5 fruit fly cellular contexts compared by ENCODE assay signal in genomic region chrX:12988025-12988801, dm6.
TF ChIP-seq lines count a peak whose summit lies in the region.

Gene rsh, plus strand, starts transcription at chrX:12988615.

- no peak for TF ChIP-seq CTCF in whole organism, embryonic (GFP tag; optimal IDR thresholded peaks at IDR 0.05; lab: Kevin White, UChicago)

TF ChIP-seq in whole organism, adult, 20 proteins besides CTCF, POLR2A, EP300 and RAD21:
- TF ChIP-seq pad (GFP tag; optimal IDR thresholded peaks at IDR 0.05; lab: Kevin White, UChicago), result peak; percentile 83
- no peak for TF ChIP-seq CG7045 (GFP tag; optimal IDR thresholded peaks at IDR 0.05; lab: Kevin White, UChicago)

TF ChIP-seq in whole organism, embryonic, 481 proteins besides CTCF, POLR2A, EP300 and RAD21:
- no peak for TF ChIP-seq Atf6 (GFP tag; IDR thresholded peaks at IDR 0.05; lab: Robert Waterston, UW)
- no peak for TF ChIP-seq maf-S (GFP tag; optimal IDR thresholded peaks at IDR 0.05; lab: Kevin White, UChicago)
- TF ChIP-seq CG18262 (tag; optimal IDR thresholded peaks at IDR 0.05; lab: Kevin White, UChicago), result no peak
- no peak for TF ChIP-seq Sox100B (GFP tag; optimal IDR thresholded peaks at IDR 0.05; lab: Kevin White, UChicago)
- TF ChIP-seq Nf-YC (tag; optimal IDR thresholded peaks at IDR 0.05; lab: Kevin White, UChicago), result peak; percentile 58
- no peak for TF ChIP-seq Mad (GFP tag; optimal IDR thresholded peaks at IDR 0.05; lab: Kevin White, UChicago)
- peak; percentile 84 for TF ChIP-seq Adf1 (GFP tag; IDR thresholded peaks at IDR 0.05; lab: Robert Waterston, UW)
- peak; percentile 9 for TF ChIP-seq CG18599 (GFP tag; optimal IDR thresholded peaks at IDR 0.05; lab: Kevin White, UChicago)
- TF ChIP-seq scrt (GFP tag; optimal IDR thresholded peaks at IDR 0.05; lab: Kevin White, UChicago), result peak; percentile 98
- TF ChIP-seq pnt (GFP tag; optimal IDR thresholded peaks at IDR 0.05; lab: Kevin White, UChicago), result no peak
- TF ChIP-seq CG1832 (GFP tag; optimal IDR thresholded peaks at IDR 0.05; lab: Kevin White, UChicago), result no peak
- no peak for TF ChIP-seq pho (GFP tag; optimal IDR thresholded peaks at IDR 0.05; lab: Kevin White, UChicago)
- TF ChIP-seq Deaf1 (tag; optimal IDR thresholded peaks at IDR 0.05; lab: Kevin White, UChicago), result peak; percentile 91
- peak; percentile 30 for TF ChIP-seq CG11504 (tag; optimal IDR thresholded peaks at IDR 0.05; lab: Kevin White, UChicago)
- TF ChIP-seq abd-A (tag; optimal IDR thresholded peaks at IDR 0.05; lab: Kevin White, UChicago), result peak; percentile 59
- no peak for TF ChIP-seq peb (GFP tag; IDR thresholded peaks at IDR 0.05; lab: Robert Waterston, UW)
- peak; percentile 16 for TF ChIP-seq Ets65A (GFP tag; lab: Kevin White, UChicago)
- TF ChIP-seq CG4328 (GFP tag; optimal IDR thresholded peaks at IDR 0.05; lab: Kevin White, UChicago), result no peak
- no peak for TF ChIP-seq jing (GFP tag; optimal IDR thresholded peaks at IDR 0.05; lab: Kevin White, UChicago)
- TF ChIP-seq her (GFP tag; optimal IDR thresholded peaks at IDR 0.05; lab: Kevin White, UChicago), result no peak

TF ChIP-seq in whole organism, prepupa, 60 proteins besides CTCF, POLR2A, EP300 and RAD21:
- TF ChIP-seq Eip78C (GFP tag; lab: Kevin White, UChicago) (no peak), salr (GFP tag; optimal IDR thresholded peaks at IDR 0.05; lab: Kevin White, UChicago) (no peak), Gug (GFP tag; IDR thresholded peaks at IDR 0.05; lab: Robert Waterston, UW) (no peak), CG11762 (GFP tag; optimal IDR thresholded peaks at IDR 0.05; lab: Kevin White, UChicago; ENCODE audit: insufficient read depth) (no peak), cyc (GFP tag; optimal IDR thresholded peaks at IDR 0.05; lab: Kevin White, UChicago) (no peak), achi (GFP tag; optimal IDR thresholded peaks at IDR 0.05; lab: Kevin White, UChicago) (no peak), CG6163 (GFP tag; IDR thresholded peaks at IDR 0.05; lab: Robert Waterston, UW) (peak; percentile 43; the same call in 1 of the 3 replicates), CG8119 (GFP tag; IDR thresholded peaks at IDR 0.05; lab: Robert Waterston, UW) (0 out of 3 replicates have a peak, but pooled peaks have one; percentile 25), vri (GFP tag; optimal IDR thresholded peaks at IDR 0.05; lab: Kevin White, UChicago) (no peak), Sox102F (GFP tag; optimal IDR thresholded peaks at IDR 0.05; lab: Kevin White, UChicago) (no peak), fd59A (GFP tag; optimal IDR thresholded peaks at IDR 0.05; lab: Kevin White, UChicago) (no peak), fd85E (GFP tag; optimal IDR thresholded peaks at IDR 0.05; lab: Kevin White, UChicago) (no peak), CG11294 (GFP tag; IDR thresholded peaks at IDR 0.05; lab: Robert Waterston, UW) (no peak), CG11902 (GFP tag; optimal IDR thresholded peaks at IDR 0.05; lab: Kevin White, UChicago) (no peak), dac (GFP tag; optimal IDR thresholded peaks at IDR 0.05; lab: Kevin White, UChicago) (no peak), Sox14 (GFP tag; optimal IDR thresholded peaks at IDR 0.05; lab: Kevin White, UChicago) (no peak), eg (GFP tag; IDR thresholded peaks at IDR 0.05; lab: Robert Waterston, UW) (peak; percentile 35; the same call in 1 of the 3 replicates), CG31627 (GFP tag; optimal IDR thresholded peaks at IDR 0.05; lab: Kevin White, UChicago) (no peak), Hr39 (GFP tag; optimal IDR thresholded peaks at IDR 0.05; lab: Kevin White, UChicago) (no peak), spab (GFP tag; optimal IDR thresholded peaks at IDR 0.05; lab: Kevin White, UChicago) (no peak), CG10631 (GFP tag; optimal IDR thresholded peaks at IDR 0.05; lab: Kevin White, UChicago) (no peak), esn (GFP tag; optimal IDR thresholded peaks at IDR 0.05; lab: Kevin White, UChicago) (no peak), CG6276 (GFP tag; optimal IDR thresholded peaks at IDR 0.05; lab: Kevin White, UChicago) (no peak), net (GFP tag; optimal IDR thresholded peaks at IDR 0.05; lab: Kevin White, UChicago) (no peak)

TF ChIP-seq in whole organism, pupa, 21 proteins besides CTCF, POLR2A, EP300 and RAD21:
- 0 out of 3 replicates have a peak, but pooled peaks have one; percentile 20 for TF ChIP-seq fd96Ca (GFP tag; IDR thresholded peaks at IDR 0.05; lab: Robert Waterston, UW)
- no peak for TF ChIP-seq EcR (GFP tag; optimal IDR thresholded peaks at IDR 0.05; lab: Kevin White, UChicago)
- TF ChIP-seq Ets98B (GFP tag; IDR thresholded peaks at IDR 0.05; lab: Robert Waterston, UW), result 0 out of 2 replicates have a peak, but pooled peaks have one; percentile 24
- 0 out of 3 replicates have a peak, but pooled peaks have one; percentile 27 for TF ChIP-seq CG4496 (GFP tag; IDR thresholded peaks at IDR 0.05; lab: Robert Waterston, UW)
- TF ChIP-seq rn (GFP tag; IDR thresholded peaks at IDR 0.05; lab: Robert Waterston, UW), result no peak
- peak; percentile 71 for TF ChIP-seq CG12605 (GFP tag; IDR thresholded peaks at IDR 0.05; lab: Robert Waterston, UW)

TF ChIP-seq in whole organism, wandering third instar larva, 38 proteins besides CTCF, POLR2A, EP300 and RAD21:
- TF ChIP-seq Dfd (GFP tag; optimal IDR thresholded peaks at IDR 0.05; lab: Kevin White, UChicago) (peak; percentile 67), CrebA (GFP tag; optimal IDR thresholded peaks at IDR 0.05; lab: Kevin White, UChicago; ENCODE audit: borderline replicate concordance) (no peak), brk (GFP tag; optimal IDR thresholded peaks at IDR 0.05; lab: Kevin White, UChicago) (no peak), dl (GFP tag; optimal IDR thresholded peaks at IDR 0.05; lab: Kevin White, UChicago; ENCODE audit: insufficient read depth in 1 of 2, partially characterized antibody in 2 of 2) (no peak), Mio (GFP tag; optimal IDR thresholded peaks at IDR 0.05; lab: Kevin White, UChicago) (no peak)
TF ChIP-seq in whole organism, wandering third instar larva: peak in this region for 1.
